Fruit fly (Drosophila melanogaster) whole organism, embryonic: ENCODE measurements around the gene CNMaR.
A peak's percentile ranks its signal among the peaks of the same experiment; 100 is the strongest.

Source experiments
- B-H1 ChIP-seq: fragments of 200-800 bp; sonication (Bioruptor generic); IDR thresholded peaks from 3 replicates; pipeline ENCODE4 v1.3.6; 2022; ENCODE audit warnings: missing biosample characterization, missing genetic modification characterization
- CG10321 ChIP-seq: fragments of 200-800 bp; sonication (Bioruptor generic); IDR thresholded peaks from 2 replicates; pipeline ENCODE4 v1.3.6; 2022; ENCODE audit warnings: missing biosample characterization, missing genetic modification characterization
- CG12219 ChIP-seq: fragments of 200-800 bp; sonication (Bioruptor generic); optimal IDR thresholded peaks from 3 replicates; lab custom pipeline; 2018; ENCODE audit warnings: missing biosample characterization, mild to moderate bottlenecking, missing genetic modification characterization
- CG14014 ChIP-seq: fragments of 200-800 bp; sonication (Bioruptor generic); IDR thresholded peaks from 2 replicates; pipeline ENCODE4 v1.3.6; 2022; ENCODE audit warnings: missing biosample characterization, missing genetic modification characterization
- CG15269 ChIP-seq: fragments of 200-800 bp; sonication (Bioruptor generic); optimal IDR thresholded peaks from 2 replicates; lab custom pipeline; 2018; ENCODE audit warnings: missing biosample characterization, mild to moderate bottlenecking, missing genetic modification characterization, moderate library complexity
- CG15696 ChIP-seq: fragments of 200-800 bp; sonication (Bioruptor generic); optimal IDR thresholded peaks from 2 replicates; lab custom pipeline; 2019; ENCODE audit warnings: missing biosample characterization, mild to moderate bottlenecking, missing genetic modification characterization, moderate library complexity
- CG17612 ChIP-seq: fragments of 200-800 bp; sonication (Bioruptor generic); IDR thresholded peaks from 2 replicates; pipeline ENCODE4 v1.3.6; 2022; ENCODE audit warnings: missing biosample characterization, missing genetic modification characterization
- CG1792 ChIP-seq: fragments of 200-800 bp; sonication (Bioruptor generic); optimal IDR thresholded peaks from 2 replicates; lab custom pipeline; 2016; ENCODE audit warnings: missing biosample characterization, missing genetic modification characterization
- CG1832 ChIP-seq: fragments of 200-800 bp; sonication (Bioruptor generic); optimal IDR thresholded peaks from 2 replicates; lab custom pipeline; 2017; ENCODE audit warnings: missing biosample characterization, mild to moderate bottlenecking, missing genetic modification characterization, inconsistent platforms
- CG2202 ChIP-seq: fragments of 200-800 bp; sonication (Bioruptor generic); optimal IDR thresholded peaks from 2 replicates; lab custom pipeline; 2018; ENCODE audit warnings: missing biosample characterization, mild to moderate bottlenecking, missing genetic modification characterization
- CG30020 ChIP-seq: fragments of 200-800 bp; optimal IDR thresholded peaks from 2 replicates; lab custom pipeline; 2019; ENCODE audit warnings: missing biosample characterization, mild to moderate bottlenecking, missing genetic modification characterization, moderate library complexity
- CG32532 ChIP-seq: fragments of 200-800 bp; sonication (Bioruptor generic); IDR thresholded peaks from 2 replicates; pipeline ENCODE4 v1.3.6; 2022; ENCODE audit warnings: missing biosample characterization, missing genetic modification characterization
- CG34376 ChIP-seq: fragments of 200-800 bp; sonication (Bioruptor generic); optimal IDR thresholded peaks from 2 replicates; lab custom pipeline; 2018; ENCODE audit warnings: missing biosample characterization, mild to moderate bottlenecking, missing genetic modification characterization
- CG3838 ChIP-seq: fragments of 200-800 bp; sonication (Bioruptor generic); optimal IDR thresholded peaks from 3 replicates; lab custom pipeline; 2016; ENCODE audit warnings: missing biosample characterization, missing genetic modification characterization
- CG3995 ChIP-seq: fragments of 200-800 bp; sonication (Bioruptor generic); optimal IDR thresholded peaks from 3 replicates; lab custom pipeline; 2016; ENCODE audit warnings: missing biosample characterization, missing genetic modification characterization
- CG43689 ChIP-seq: fragments of 200-800 bp; sonication (Bioruptor generic); IDR thresholded peaks from 2 replicates; pipeline ENCODE4 v1.3.6; 2022; ENCODE audit warnings: missing biosample characterization, missing genetic modification characterization
- CG7928 ChIP-seq: fragments of 200-800 bp; sonication (Bioruptor generic); optimal IDR thresholded peaks from 2 replicates; lab custom pipeline; 2017; ENCODE audit warnings: missing biosample characterization, mild to moderate bottlenecking, missing genetic modification characterization
- CG9727 ChIP-seq: fragments of 200-800 bp; sonication (Bioruptor generic); optimal IDR thresholded peaks from 3 replicates; lab custom pipeline; 2017; ENCODE audit warnings: missing biosample characterization, mild to moderate bottlenecking, missing genetic modification characterization
- D19B ChIP-seq: fragments of 200-800 bp; sonication (Bioruptor generic); optimal IDR thresholded peaks from 2 replicates; lab custom pipeline; 2017; ENCODE audit warnings: missing biosample characterization, mild to moderate bottlenecking, missing genetic modification characterization
- Elba2 ChIP-seq: fragments of 200-800 bp; sonication (Bioruptor generic); optimal IDR thresholded peaks from 3 replicates; lab custom pipeline; 2016; ENCODE audit warnings: missing biosample characterization, missing genetic modification characterization
- Ets65A ChIP-seq: fragments of 200-800 bp; sonication (Bioruptor generic); peaks from one replicate; lab custom pipeline; 2016; ENCODE audit warnings: missing biosample characterization, missing genetic modification characterization
- Ets97D ChIP-seq: fragments of 200-800 bp; sonication (Bioruptor generic); optimal IDR thresholded peaks from 3 replicates; lab custom pipeline; 2016; ENCODE audit warnings: missing biosample characterization, missing genetic modification characterization
- Gug ChIP-seq: fragments of 200-800 bp; sonication (Bioruptor generic); IDR thresholded peaks from 4 replicates; pipeline ENCODE4 v1.3.6; 2022; ENCODE audit warnings: missing biosample characterization, missing genetic modification characterization
- Hmr ChIP-seq: fragments of 200-800 bp; sonication (Bioruptor generic); optimal IDR thresholded peaks from 3 replicates; lab custom pipeline; 2017; ENCODE audit warnings: mild to moderate bottlenecking, missing biosample characterization, missing genetic modification reagents, missing genetic modification characterization
- Hr51 ChIP-seq, 2 experiments: fragments of 200-800 bp; sonication (Bioruptor generic); optimal IDR thresholded peaks; 2 replicates in 1 of 2; 3 replicates in 1 of 2; lab custom pipeline; 2016 to 2018; ENCODE audit warnings: missing biosample characterization in 2 of 2, missing genetic modification characterization in 2 of 2, mild to moderate bottlenecking in 1 of 2, moderate library complexity in 1 of 2
- MBD-R2 ChIP-seq: fragments of 200-800 bp; sonication (Bioruptor generic); IDR thresholded peaks from 2 replicates; pipeline ENCODE4 v1.3.6; 2022; ENCODE audit warnings: missing biosample characterization, missing genetic modification characterization
- MTF-1 ChIP-seq: fragments of 200-800 bp; sonication (Bioruptor generic); optimal IDR thresholded peaks from 2 replicates; lab custom pipeline; 2018; ENCODE audit warnings: missing biosample characterization, mild to moderate bottlenecking, missing genetic modification characterization, borderline replicate concordance
- Mad ChIP-seq: fragments of 200-800 bp; sonication (Bioruptor generic); optimal IDR thresholded peaks from 2 replicates; lab custom pipeline; 2016; ENCODE audit warnings: missing biosample characterization, missing genetic modification characterization
- Max ChIP-seq: fragments of 200-800 bp; sonication (Bioruptor generic); optimal IDR thresholded peaks from 2 replicates; lab custom pipeline; 2016; ENCODE audit warnings: missing biosample characterization, mild to moderate bottlenecking, missing genetic modification characterization
- Nf-YB ChIP-seq: fragments of 200-800 bp; sonication (Bioruptor generic); optimal IDR thresholded peaks from 3 replicates; lab custom pipeline; 2019; ENCODE audit warnings: missing biosample characterization, mild to moderate bottlenecking, missing genetic modification characterization, moderate library complexity
- Ravus ChIP-seq: fragments of 200-800 bp; sonication (Bioruptor generic); IDR thresholded peaks from 2 replicates; pipeline ENCODE4 v1.3.6; 2022; ENCODE audit warnings: missing biosample characterization, missing genetic modification characterization
- Taf1 ChIP-seq: fragments of 200-800 bp; sonication (Bioruptor generic); IDR thresholded peaks from 2 replicates; pipeline ENCODE4 v1.3.6; 2022; ENCODE audit warnings: missing biosample characterization, missing genetic modification characterization
- al ChIP-seq: fragments of 200-800 bp; sonication (Bioruptor generic); IDR thresholded peaks from 2 replicates; pipeline ENCODE4 v1.3.6; 2022; ENCODE audit warnings: missing biosample characterization, missing genetic modification characterization
- az2 ChIP-seq: fragments of 200-800 bp; sonication (Bioruptor generic); optimal IDR thresholded peaks from 3 replicates; lab custom pipeline; 2016; ENCODE audit warnings: missing biosample characterization, missing genetic modification characterization
- bbx ChIP-seq: fragments of 200-800 bp; sonication (Bioruptor generic); IDR thresholded peaks from 2 replicates; pipeline ENCODE4 v1.3.6; 2022; ENCODE audit warnings: missing biosample characterization, missing genetic modification characterization; ENCODE audit not compliant: partially characterized antibody
- bcd ChIP-seq: fragments of 200-800 bp; sonication (Bioruptor generic); optimal IDR thresholded peaks from 2 replicates; lab custom pipeline; 2017; ENCODE audit warnings: missing biosample characterization, mild to moderate bottlenecking, missing genetic modification characterization
- crol ChIP-seq: fragments of 200-800 bp; sonication (Bioruptor generic); IDR thresholded peaks from 2 replicates; pipeline ENCODE4 v1.3.6; 2022; ENCODE audit warnings: missing biosample characterization, missing genetic modification characterization
- cwo ChIP-seq: fragments of 200-800 bp; sonication (Bioruptor generic); optimal IDR thresholded peaks from 3 replicates; lab custom pipeline; 2017; ENCODE audit warnings: missing biosample characterization, missing genetic modification characterization, mild to moderate bottlenecking, moderate library complexity, missing genetic modification reagents
- gro ChIP-seq: fragments of 200-800 bp; sonication (Bioruptor generic); optimal IDR thresholded peaks from 2 replicates; lab custom pipeline; 2016; ENCODE audit warnings: missing biosample characterization, missing genetic modification characterization
- hb ChIP-seq: fragments of 200-800 bp; sonication (Bioruptor generic); IDR thresholded peaks from 3 replicates; pipeline ENCODE4 v1.3.6; 2022; ENCODE audit warnings: missing biosample characterization, missing genetic modification characterization; ENCODE audit not compliant: partially characterized antibody
- lbe ChIP-seq: fragments of 200-800 bp; sonication (Bioruptor generic); optimal IDR thresholded peaks from 2 replicates; lab custom pipeline; 2016; ENCODE audit warnings: missing biosample characterization, mild to moderate bottlenecking, missing genetic modification characterization
- p53 ChIP-seq: fragments of 200-800 bp; sonication (Bioruptor generic); optimal IDR thresholded peaks from 2 replicates; lab custom pipeline; 2016; ENCODE audit warnings: missing biosample characterization, missing genetic modification characterization
- pfk ChIP-seq: fragments of 200-800 bp; sonication (Bioruptor generic); optimal IDR thresholded peaks from 2 replicates; lab custom pipeline; 2018; ENCODE audit warnings: missing biosample characterization, mild to moderate bottlenecking, missing genetic modification characterization, moderate library complexity
- pho ChIP-seq: fragments of 200-800 bp; sonication (Bioruptor generic); optimal IDR thresholded peaks from 2 replicates; lab custom pipeline; 2016; ENCODE audit warnings: missing biosample characterization, missing genetic modification characterization
- sim ChIP-seq: fragments of 200-800 bp; sonication (Bioruptor generic); IDR thresholded peaks from 2 replicates; pipeline ENCODE4 v1.3.6; 2022; ENCODE audit warnings: missing biosample characterization, missing genetic modification characterization
- sob ChIP-seq: fragments of 200-800 bp; sonication (Bioruptor generic); IDR thresholded peaks from 2 replicates; pipeline ENCODE4 v1.3.6; 2022; ENCODE audit warnings: missing biosample characterization, missing genetic modification characterization
- trem ChIP-seq: fragments of 200-800 bp; optimal IDR thresholded peaks from 3 replicates; lab custom pipeline; 2019; ENCODE audit warnings: missing biosample characterization, mild to moderate bottlenecking, missing genetic modification characterization, moderate library complexity
- wdn ChIP-seq: fragments of 200-800 bp; sonication (Bioruptor generic); IDR thresholded peaks from 2 replicates; pipeline ENCODE4 v1.3.6; 2022; ENCODE audit warnings: missing biosample characterization, missing genetic modification characterization
- yki ChIP-seq: fragments of >200 bp; optimal IDR thresholded peaks from 3 replicates; lab custom pipeline; 2018

The CNMaR gene

dm6 chr3L:9696650-9697526 lies 53.0 kb downstream of the CNMaR start, which contains the start of gene Prps (continued):
- TF ChIP-seq bcd (GFP tag; lab: Kevin White, UChicago) = peak; percentile 68
- TF ChIP-seq crol = no peak
- no peak for TF ChIP-seq CG43689 (GFP tag; lab: Robert Waterston, UW)
- TF ChIP-seq CG3838 (GFP tag; lab: Kevin White, UChicago) = peak; percentile 22
- TF ChIP-seq Hmr (GFP tag; lab: Kevin White, UChicago) = peak; percentile 76
- TF ChIP-seq Ets97D (GFP tag; lab: Kevin White, UChicago) = peak; percentile 41
- peak; percentile 99 for TF ChIP-seq cwo (GFP tag; lab: Kevin White, UChicago)
- peak; percentile 87 for TF ChIP-seq gro (GFP tag; lab: Kevin White, UChicago)
- no peak for TF ChIP-seq CG17612 (GFP tag; lab: Robert Waterston, UW)
- TF ChIP-seq pfk = no peak
- TF ChIP-seq CG30020 = no peak
- no peak for TF ChIP-seq CG3995 (GFP tag; lab: Kevin White, UChicago)
- TF ChIP-seq trem (tag; lab: Kevin White, UChicago) = peak; percentile 51
- TF ChIP-seq MBD-R2 (GFP tag; lab: Robert Waterston, UW) = peak; percentile 51; the same call in 1 of the 2 replicates
- peak; percentile 84 for TF ChIP-seq sob
- peak; percentile 66 to 75 for TF ChIP-seq Hr51 (GFP tag; optimal IDR thresholded peaks at IDR 0.05; lab: Kevin White, UChicago)
- no peak for TF ChIP-seq CG15696
- peak; percentile 85 for TF ChIP-seq lbe (GFP tag; lab: Kevin White, UChicago)
- peak; percentile 77 for TF ChIP-seq CG15269 (tag; lab: Kevin White, UChicago)
- peak; percentile 60 for TF ChIP-seq MTF-1 (GFP tag; lab: Kevin White, UChicago)
- TF ChIP-seq B-H1 (GFP tag; lab: Robert Waterston, UW) = peak; percentile 62; the same call in 2 of the 3 replicates
- no peak for TF ChIP-seq Elba2 (GFP tag; lab: Kevin White, UChicago)
- no peak for TF ChIP-seq hb (GFP tag; lab: Robert Waterston, UW)
- TF ChIP-seq Nf-YB (GFP tag; lab: Kevin White, UChicago) = peak; percentile 7
- peak; percentile 94 for TF ChIP-seq Ets65A
- peak; percentile 68 for TF ChIP-seq Max (GFP tag; lab: Kevin White, UChicago)
- peak; percentile 95 for TF ChIP-seq D19B (GFP tag; lab: Kevin White, UChicago)
- TF ChIP-seq al (GFP tag; lab: Robert Waterston, UW) = peak; percentile 64; the same call in 1 of the 2 replicates
- peak; percentile 48; the same call in 1 of the 2 replicates for TF ChIP-seq wdn (GFP tag; lab: Robert Waterston, UW)
- TF ChIP-seq bbx (GFP tag; lab: Robert Waterston, UW) = no peak
- peak; percentile 90 for TF ChIP-seq CG32532 (GFP tag; lab: Robert Waterston, UW)
- TF ChIP-seq CG9727 = peak; percentile 50
- TF ChIP-seq yki (lab: Kevin White, UChicago) = no peak
- TF ChIP-seq Gug (GFP tag; lab: Robert Waterston, UW) = peak; percentile 78
- no peak for TF ChIP-seq CG10321 (GFP tag; lab: Robert Waterston, UW)
- TF ChIP-seq p53 (GFP tag; lab: Kevin White, UChicago) = peak; percentile 61
- TF ChIP-seq CG14014 (GFP tag; lab: Robert Waterston, UW) = peak; percentile 72; the same call in 1 of the 2 replicates
- peak; percentile 67; the same call in 1 of the 2 replicates for TF ChIP-seq sim (GFP tag; lab: Robert Waterston, UW)
- no peak for TF ChIP-seq CG2202 (tag; lab: Kevin White, UChicago)
- TF ChIP-seq Ravus = peak; percentile 40
- TF ChIP-seq Taf1 = peak; percentile 81
- peak; percentile 78 for TF ChIP-seq CG12219 (GFP tag; lab: Kevin White, UChicago)
- peak; percentile 74 for TF ChIP-seq az2 (GFP tag; lab: Kevin White, UChicago)
- TF ChIP-seq CG1792 (GFP tag; lab: Kevin White, UChicago) = peak; percentile 52
- TF ChIP-seq Mad (GFP tag; lab: Kevin White, UChicago) = peak; percentile 24
- peak; percentile 79 for TF ChIP-seq CG34376 (GFP tag; lab: Kevin White, UChicago)
- TF ChIP-seq CG7928 (GFP tag; lab: Kevin White, UChicago) = no peak
- no peak for TF ChIP-seq CG1832
- TF ChIP-seq pho = peak; percentile 53
